Worm (Caenorhabditis elegans): ENCODE measurements around the gene E02H9.13.

DNA sequence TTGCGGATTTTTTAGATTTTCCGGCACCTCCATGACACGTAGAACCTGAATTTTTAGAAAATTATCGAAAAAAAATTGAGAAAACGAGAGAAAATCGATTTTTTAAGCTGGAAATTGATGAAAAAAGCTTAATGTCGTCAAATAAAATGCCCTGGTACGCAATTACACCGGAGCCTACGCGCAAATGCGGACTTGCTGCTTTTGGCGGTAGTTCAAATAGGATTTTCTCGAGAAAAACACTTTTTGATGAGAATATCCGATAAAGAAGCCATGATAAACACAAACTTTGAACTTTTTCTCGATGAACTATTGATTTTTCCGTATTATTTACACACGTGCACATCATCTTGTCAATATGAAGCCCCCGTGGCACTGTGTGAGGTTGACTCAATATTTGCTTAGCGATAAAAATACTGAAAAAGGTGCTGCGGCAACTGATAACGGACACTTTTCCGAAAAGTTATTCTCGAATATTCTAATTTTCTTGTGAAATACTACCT, 20.3 kb downstream of the E02H9.13 start, which contains the start of the genes W04B5.5 and W04B5.3:
- TF ChIP-seq tab-1 (GFP tag; IDR thresholded peaks at IDR 0.05) (no peak), ztf-29 (GFP tag; IDR thresholded peaks at IDR 0.05) (no peak), T22C8.4 (GFP tag; IDR thresholded peaks at IDR 0.05) (no peak)

Data from whole organism, midembryonic.